Fruit fly (Drosophila melanogaster): ENCODE results near the gene IntS4.

The IntS4 gene

DNA sequence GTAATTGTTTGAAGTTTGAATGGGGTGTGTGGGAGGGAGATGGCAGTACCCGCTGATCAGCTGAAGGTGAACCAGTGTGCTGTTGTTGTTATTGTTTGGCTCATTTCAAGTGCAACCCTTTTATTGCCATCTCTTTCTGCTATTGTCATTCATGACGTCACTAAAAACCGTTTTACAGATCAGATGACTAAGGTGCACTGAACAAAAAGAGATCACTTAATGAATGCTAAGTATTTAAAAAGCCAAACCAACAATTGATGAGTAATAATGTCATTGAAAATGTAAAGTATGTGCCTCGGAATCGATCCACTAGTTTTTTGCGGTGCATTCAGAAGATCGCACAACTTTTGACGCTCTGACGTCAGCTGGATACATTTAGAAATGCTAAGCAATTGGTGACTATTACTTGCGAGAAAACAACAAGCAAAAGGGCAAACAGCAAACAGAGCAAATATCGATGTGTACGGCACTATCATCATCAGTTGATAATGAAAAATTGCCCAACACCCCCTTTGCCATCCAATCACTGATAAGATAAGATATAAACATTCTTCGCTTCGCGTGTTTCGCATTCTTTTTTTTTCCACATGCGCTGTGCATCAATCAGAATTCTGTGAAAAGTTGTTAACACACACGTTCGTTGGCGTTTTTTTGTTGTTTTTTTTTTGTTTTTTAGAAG lies 16.2 kb upstream of the IntS4 start:
- TF ChIP-seq CG34367 (tag; optimal IDR thresholded peaks at IDR 0.05) (peak; percentile 33), Ets98B (GFP tag; IDR thresholded peaks at IDR 0.05) (peak; percentile 31; the same call in 1 of the 2 replicates), CG10348 (GFP tag; IDR thresholded peaks at IDR 0.05) (no peak), CG12605 (GFP tag; IDR thresholded peaks at IDR 0.05) (peak; percentile 25), Pif1B (GFP tag; optimal IDR thresholded peaks at IDR 0.05) (peak; percentile 58), CG8159 (tag; optimal IDR thresholded peaks at IDR 0.05) (peak; percentile 58), CG14655 (GFP tag; optimal IDR thresholded peaks at IDR 0.05) (peak; percentile 51), CG17806 (tag; optimal IDR thresholded peaks at IDR 0.05) (peak; percentile 45), gl (tag; optimal IDR thresholded peaks at IDR 0.05) (no peak), Snoo (tag; optimal IDR thresholded peaks at IDR 0.05) (peak; percentile 46), CG15710 (tag; optimal IDR thresholded peaks at IDR 0.05) (peak; percentile 21), CG4496 (GFP tag; IDR thresholded peaks at IDR 0.05) (peak; percentile 30; the same call in 1 of the 3 replicates), fd96Ca (GFP tag; IDR thresholded peaks at IDR 0.05) (peak; percentile 48; the same call in 2 of the 3 replicates), CG9948 (tag; optimal IDR thresholded peaks at IDR 0.05) (peak; percentile 29), CG32121 (GFP tag; IDR thresholded peaks at IDR 0.05) (no peak), D1 (tag; optimal IDR thresholded peaks at IDR 0.05) (no peak), CG8301 (tag; optimal IDR thresholded peaks at IDR 0.05) (peak; percentile 48), rn (GFP tag; IDR thresholded peaks at IDR 0.05) (0 out of 2 replicates have a peak, but pooled peaks have one; percentile 4), CG13204 (GFP tag; optimal IDR thresholded peaks at IDR 0.05) (no peak), EcR (GFP tag; optimal IDR thresholded peaks at IDR 0.05) (no peak), Pif1A (GFP tag; optimal IDR thresholded peaks at IDR 0.05) (peak; percentile 52)

DNA sequence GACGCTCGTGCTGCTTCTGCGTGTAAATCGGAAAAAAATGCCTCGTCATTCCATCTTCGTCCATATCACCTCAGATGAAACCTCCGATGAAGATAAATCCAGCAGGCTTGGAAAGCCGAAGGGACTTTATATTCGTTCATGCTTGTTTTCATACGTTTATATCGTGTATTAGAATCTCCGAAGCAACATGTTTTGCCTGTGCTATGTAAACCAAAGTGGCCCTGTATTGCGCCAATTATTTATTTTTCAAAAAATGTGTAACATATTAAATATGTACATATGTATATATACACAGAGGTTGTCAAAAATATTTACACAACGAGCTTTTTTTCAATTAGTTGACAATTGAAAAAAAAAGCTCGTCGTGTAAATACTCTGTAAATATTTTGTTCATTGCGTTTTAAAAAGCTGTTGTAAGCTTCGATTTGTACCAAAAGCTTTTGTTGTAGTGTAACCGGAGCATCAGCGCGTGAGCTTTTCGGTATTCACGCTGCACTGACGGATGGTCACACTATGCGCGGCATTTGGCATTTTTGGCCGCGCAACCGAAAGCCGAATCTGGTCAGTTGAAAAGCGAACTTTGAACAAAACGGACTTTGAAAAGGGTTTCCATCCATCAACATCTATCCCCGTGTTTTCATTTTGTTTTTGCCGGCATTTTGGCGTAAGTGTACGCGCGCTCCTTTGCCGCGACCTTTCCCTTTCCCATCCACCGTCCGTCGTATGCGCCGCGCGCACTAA lies 15.3 kb upstream of the IntS4 start, which contains the start of gene CG12065:
CG12065 (plus strand) TSS at position 563 of the 741 bp plus-strand sequence.
- TF ChIP-seq CG34367 (tag; optimal IDR thresholded peaks at IDR 0.05), result no peak
- TF ChIP-seq Pif1B (GFP tag; optimal IDR thresholded peaks at IDR 0.05), result peak; percentile 48
- TF ChIP-seq CG17806 (tag; optimal IDR thresholded peaks at IDR 0.05), result no peak
- peak; percentile 2 for TF ChIP-seq CG8159 (tag; optimal IDR thresholded peaks at IDR 0.05)
- TF ChIP-seq Pif1A (GFP tag; optimal IDR thresholded peaks at IDR 0.05), result peak; percentile 25

DNA sequence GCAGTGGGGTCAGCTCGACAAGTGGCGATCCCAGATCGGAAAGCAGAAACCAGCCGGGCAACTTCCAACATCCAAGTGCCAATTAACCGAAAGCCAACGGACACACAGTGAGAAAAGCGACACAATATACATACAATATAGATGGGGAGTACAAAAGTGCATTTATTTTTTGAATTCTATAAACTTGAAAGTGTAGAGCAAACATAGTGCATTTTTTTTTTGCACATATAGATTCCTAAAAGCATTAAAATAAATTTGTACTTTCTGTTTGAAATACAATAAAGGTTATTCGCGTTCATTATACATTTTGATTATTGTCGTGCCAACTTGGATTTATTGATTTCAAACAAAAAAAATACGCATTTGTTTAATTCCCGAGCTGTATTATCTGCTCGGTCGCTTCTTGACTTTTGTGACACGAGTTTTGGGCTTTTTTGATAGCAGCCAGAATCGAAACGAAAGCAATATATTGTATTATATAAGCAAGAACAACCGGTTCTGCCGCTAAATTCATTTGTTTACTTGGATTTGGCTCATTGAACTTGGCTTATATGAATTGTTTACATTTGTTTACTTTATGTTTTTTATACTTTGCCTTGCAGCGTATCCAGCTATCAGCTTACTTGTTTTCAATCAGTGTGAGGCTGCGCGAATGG lies 14.5 kb upstream of the IntS4 start, which contains the start of gene spirit:
spirit (minus strand) TSS at position 655 of the 656 bp plus-strand sequence.
- no peak for TF ChIP-seq Snoo (tag; optimal IDR thresholded peaks at IDR 0.05)
- 0 out of 2 replicates have a peak, but pooled peaks have one; percentile 10 for TF ChIP-seq Ets98B (GFP tag; IDR thresholded peaks at IDR 0.05)
- TF ChIP-seq CG13204 (GFP tag; optimal IDR thresholded peaks at IDR 0.05), result no peak
- no peak for TF ChIP-seq EcR (GFP tag; optimal IDR thresholded peaks at IDR 0.05)
- TF ChIP-seq CG14655 (GFP tag; optimal IDR thresholded peaks at IDR 0.05), result peak; percentile 14
- peak; percentile 1 for TF ChIP-seq CG8301 (tag; optimal IDR thresholded peaks at IDR 0.05)

DNA sequence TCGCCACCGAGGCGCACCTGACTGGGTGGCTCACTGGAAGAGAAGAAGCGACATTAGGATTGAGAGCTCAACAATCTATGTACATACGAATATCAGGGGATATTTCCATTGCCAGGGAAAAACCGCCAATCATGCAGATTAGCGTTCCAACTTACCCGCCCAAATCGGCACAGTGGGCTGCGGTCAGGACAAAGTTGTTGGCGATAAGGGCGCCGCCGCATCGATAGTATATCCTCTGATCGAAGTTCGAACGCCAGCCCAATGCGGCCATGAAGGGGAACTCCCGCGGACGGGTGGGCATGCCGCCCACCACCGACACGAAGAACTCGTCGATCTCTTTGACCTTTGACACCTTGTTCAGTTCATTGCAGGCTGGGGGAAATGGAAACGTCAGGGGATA lies 13.4 kb upstream of the IntS4 start:
- TF ChIP-seq EcR (GFP tag; optimal IDR thresholded peaks at IDR 0.05) (no peak), CG4496 (GFP tag; IDR thresholded peaks at IDR 0.05) (no peak), D1 (tag; optimal IDR thresholded peaks at IDR 0.05) (no peak), gl (tag; optimal IDR thresholded peaks at IDR 0.05) (no peak), CG10348 (GFP tag; IDR thresholded peaks at IDR 0.05) (no peak), Pif1A (GFP tag; optimal IDR thresholded peaks at IDR 0.05) (no peak), CG8301 (tag; optimal IDR thresholded peaks at IDR 0.05) (no peak), CG17806 (tag; optimal IDR thresholded peaks at IDR 0.05) (no peak), CG32121 (GFP tag; IDR thresholded peaks at IDR 0.05) (no peak), CG15710 (tag; optimal IDR thresholded peaks at IDR 0.05) (no peak), CG13204 (GFP tag; optimal IDR thresholded peaks at IDR 0.05) (no peak)

DNA sequence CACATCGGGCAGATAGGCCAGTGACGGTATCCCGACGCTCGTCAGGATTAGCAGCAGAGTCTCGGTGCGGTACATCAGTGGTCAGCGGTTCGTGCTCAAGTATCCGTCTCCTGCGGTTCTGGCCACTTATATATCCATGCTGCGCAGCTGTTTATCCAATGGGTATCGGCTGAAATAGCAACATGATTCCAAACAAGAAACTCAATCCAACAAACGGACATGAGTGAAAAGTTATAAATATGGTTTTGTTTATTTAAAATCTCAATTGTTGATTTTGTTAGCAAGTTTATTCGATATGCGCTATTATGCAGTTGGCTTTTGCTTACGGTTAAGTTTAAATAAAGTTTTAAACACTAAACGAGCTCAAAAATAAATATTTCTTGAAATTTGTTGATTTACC lies 12.3 kb upstream of the IntS4 start, which contains the start of gene CG12111:
CG12111 (minus strand) TSS at position 101 of the 400 bp plus-strand sequence.
- TF ChIP-seq CG4496 (GFP tag; IDR thresholded peaks at IDR 0.05), result no peak
- TF ChIP-seq CG9948 (tag; optimal IDR thresholded peaks at IDR 0.05), result no peak
- TF ChIP-seq CG34367 (tag; optimal IDR thresholded peaks at IDR 0.05), result no peak
- TF ChIP-seq Ets98B (GFP tag; IDR thresholded peaks at IDR 0.05), result no peak
- no peak for TF ChIP-seq Pif1A (GFP tag; optimal IDR thresholded peaks at IDR 0.05)
- TF ChIP-seq CG32121 (GFP tag; IDR thresholded peaks at IDR 0.05), result no peak
- TF ChIP-seq gl (tag; optimal IDR thresholded peaks at IDR 0.05), result no peak
- TF ChIP-seq rn (GFP tag; IDR thresholded peaks at IDR 0.05), result no peak
- TF ChIP-seq EcR (GFP tag; optimal IDR thresholded peaks at IDR 0.05), result no peak
- no peak for TF ChIP-seq Snoo (tag; optimal IDR thresholded peaks at IDR 0.05)
- TF ChIP-seq D1 (tag; optimal IDR thresholded peaks at IDR 0.05), result no peak
- no peak for TF ChIP-seq CG14655 (GFP tag; optimal IDR thresholded peaks at IDR 0.05)
- no peak for TF ChIP-seq CG8159 (tag; optimal IDR thresholded peaks at IDR 0.05)
- TF ChIP-seq CG15710 (tag; optimal IDR thresholded peaks at IDR 0.05), result no peak
- no peak for TF ChIP-seq CG8301 (tag; optimal IDR thresholded peaks at IDR 0.05)
- no peak for TF ChIP-seq CG12605 (GFP tag; IDR thresholded peaks at IDR 0.05)
- no peak for TF ChIP-seq CG17806 (tag; optimal IDR thresholded peaks at IDR 0.05)
- TF ChIP-seq fd96Ca (GFP tag; IDR thresholded peaks at IDR 0.05), result no peak
- TF ChIP-seq CG13204 (GFP tag; optimal IDR thresholded peaks at IDR 0.05), result no peak

Measured in whole organism, pupa.